Fruit fly (Drosophila melanogaster): ENCODE measurements around the gene RanBP3.

RanBP3 gene

dm6 chr3R:23711195-23711594 is 41.4 kb downstream of the RanBP3 start, which contains the start of gene CG10300:
Gene CG10300, plus strand, starts transcription at chr3R:23711527.
- TF ChIP-seq EcR (GFP tag; optimal IDR thresholded peaks at IDR 0.05) (no peak), CG12605 (GFP tag; IDR thresholded peaks at IDR 0.05) (no peak), CG14655 (GFP tag; optimal IDR thresholded peaks at IDR 0.05) (no peak)

DNA sequence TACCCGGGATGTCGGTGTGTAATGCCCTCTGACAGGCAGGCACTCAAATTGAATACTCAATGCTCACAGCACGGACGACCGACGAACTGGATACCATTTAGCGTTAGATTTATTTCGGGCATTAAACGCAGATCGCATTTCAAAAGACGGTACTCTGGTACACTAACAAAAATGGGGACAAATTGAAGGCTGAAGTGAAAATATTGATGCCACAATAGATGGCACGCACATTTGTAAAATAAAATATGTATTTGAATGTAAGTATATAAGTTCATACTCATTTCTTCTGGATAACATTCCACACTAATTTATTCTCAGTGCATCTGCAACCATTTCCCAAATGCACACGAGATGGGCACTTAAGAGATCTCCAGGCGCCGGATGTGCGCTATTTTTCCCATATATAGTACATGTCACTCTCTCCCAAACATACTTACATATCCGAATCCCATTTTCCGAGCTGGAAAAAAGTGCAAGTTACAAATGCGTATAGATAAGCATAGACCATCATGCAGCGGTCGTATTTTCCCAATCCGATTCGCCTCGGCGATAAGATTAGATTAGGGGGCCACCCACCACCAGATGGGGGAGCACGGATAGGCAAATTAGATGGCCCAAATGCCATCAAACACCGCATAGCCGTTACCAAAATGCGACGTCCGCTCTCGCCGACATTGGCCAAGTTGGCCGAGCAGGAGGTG is 43.0 kb downstream of the RanBP3 start, which contains the start of gene CG10301:
Gene CG10301, plus strand, starts transcription at position 651 of the 701 bp plus-strand sequence.
- no peak for TF ChIP-seq CG8159 (tag; optimal IDR thresholded peaks at IDR 0.05)
- no peak for TF ChIP-seq Ets98B (GFP tag; IDR thresholded peaks at IDR 0.05)
- no peak for TF ChIP-seq gl (tag; optimal IDR thresholded peaks at IDR 0.05)

DNA sequence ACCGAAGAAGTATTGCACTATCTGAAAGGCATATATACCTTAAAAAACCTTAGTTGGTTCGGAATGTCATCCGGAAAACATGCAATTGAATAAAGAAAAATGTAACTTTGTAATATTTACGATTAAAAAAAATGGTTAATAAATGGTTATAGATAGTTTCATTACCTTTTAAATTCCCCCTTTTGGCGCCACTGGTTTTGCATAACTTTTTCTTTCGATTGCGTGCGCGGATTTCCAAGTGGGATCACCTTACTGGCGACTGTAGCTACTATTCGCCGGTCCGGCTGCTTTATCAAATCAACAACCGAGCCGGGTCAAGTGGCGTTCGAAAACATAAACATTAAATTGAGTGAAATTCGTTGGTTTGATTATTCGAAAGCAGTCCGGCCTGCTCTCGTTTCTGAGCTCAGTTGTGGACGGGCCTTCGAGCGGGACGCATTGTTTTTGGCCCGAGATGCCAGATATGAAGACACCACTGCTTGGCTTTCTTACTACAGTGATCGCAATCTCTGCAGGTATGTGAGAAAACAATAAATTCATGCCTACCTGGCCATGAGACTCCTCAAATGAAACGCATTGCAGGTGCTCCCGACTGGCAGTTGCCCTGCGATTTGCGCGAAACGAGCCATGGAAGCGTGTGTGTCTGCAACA is 48.1 kb downstream of the RanBP3 start, which contains the start of gene Gba1b:
Gene Gba1b, plus strand, starts transcription at position 422 of the 651 bp plus-strand sequence.
- no peak for TF ChIP-seq CG10348 (GFP tag; IDR thresholded peaks at IDR 0.05)
- TF ChIP-seq CG13204 (GFP tag; optimal IDR thresholded peaks at IDR 0.05) = no peak
- TF ChIP-seq CG8301 (tag; optimal IDR thresholded peaks at IDR 0.05) = no peak

dm6 chr3R:23702461-23702860 is 50.2 kb downstream of the RanBP3 start, which contains the start of gene Qsox4:
Gene Qsox4, plus strand, starts transcription at chr3R:23702761.
- TF ChIP-seq EcR (GFP tag; optimal IDR thresholded peaks at IDR 0.05) (no peak), Pif1B (GFP tag; optimal IDR thresholded peaks at IDR 0.05) (no peak), gl (tag; optimal IDR thresholded peaks at IDR 0.05) (no peak), Pif1A (GFP tag; optimal IDR thresholded peaks at IDR 0.05) (no peak)

Data from whole organism, pupa.